Worm (Caenorhabditis elegans): ENCODE data around the gene npp-8.

npp-8 gene

ce11 chrIV:1553195-1553918 lies 42.3 kb downstream of the npp-8 start, which contains the start of gene C34H4.2:
Gene C34H4.2, plus strand, starts transcription at chrIV:1553752.
- TF ChIP-seq nhr-179 (tag; optimal IDR thresholded peaks at IDR 0.05) (no peak), F55B11.4 (tag; optimal IDR thresholded peaks at IDR 0.05; ENCODE audit: borderline replicate concordance, insufficient read depth) (no peak), nhr-80 (tag; optimal IDR thresholded peaks at IDR 0.05) (peak; percentile 46), mes-4 (tag; optimal IDR thresholded peaks at IDR 0.05) (no peak)

ce11 chrIV:1550578-1550977 lies 45.0 kb downstream of the npp-8 start, which contains the start of gene tag-244:
Gene tag-244, plus strand, starts transcription at chrIV:1550878.
- TF ChIP-seq B0035.1 (tag; optimal IDR thresholded peaks at IDR 0.05) (no peak), nfya-1 (tag; optimal IDR thresholded peaks at IDR 0.05; ENCODE audit: borderline replicate concordance, insufficient read depth) (no peak), unc-62 (GFP tag; optimal IDR thresholded peaks at IDR 0.05) (no peak), fkh-3 (tag; optimal IDR thresholded peaks at IDR 0.05) (no peak), nhr-80 (tag; optimal IDR thresholded peaks at IDR 0.05) (peak; percentile 37), hrde-1 (tag; optimal IDR thresholded peaks at IDR 0.05; ENCODE audit: borderline replicate concordance) (no peak)

- TF ChIP-seq F22D6.2 (tag; optimal IDR thresholded peaks at IDR 0.05) (no peak), snpc-4 (GFP tag; optimal IDR thresholded peaks at IDR 0.05) (no peak), snpc-4 (tag; optimal IDR thresholded peaks at IDR 0.05) (no peak), F23B12.7 (tag; optimal IDR thresholded peaks at IDR 0.05; ENCODE audit: insufficient read depth) (no peak), dpl-1 (GFP tag; optimal IDR thresholded peaks at IDR 0.05) (no peak), akir-1 (GFP tag; optimal IDR thresholded peaks at IDR 0.05) (no peak), Y53G8AR.9 (GFP tag; conservative IDR thresholded peaks at IDR 0.05) (no peak), lag-1 (GFP tag; IDR thresholded peaks at IDR 0.05) (no peak), pha-4 (tag; optimal IDR thresholded peaks at IDR 0.05) (no peak)
Observed at ce11 chrIV:1550131-1550530, 45.5 kb downstream of the npp-8 start, which contains the start of gene C34H4.5. Gene C34H4.5, minus strand, starts transcription at chrIV:1550231.

- TF ChIP-seq lin-26 (GFP tag; IDR thresholded peaks at IDR 0.05) (0 out of 2 replicates have a peak, but pooled peaks have one; percentile 36), egl-18 (GFP tag; IDR thresholded peaks at IDR 0.05) (no peak), snpc-3.4 (tag; optimal IDR thresholded peaks at IDR 0.05) (no peak), Y56A3A.18 (GFP tag; IDR thresholded peaks at IDR 0.05) (0 out of 2 replicates have a peak, but pooled peaks have one; percentile 46), egrh-3 (GFP tag; IDR thresholded peaks at IDR 0.05) (peak; percentile 99), him-1 (tag; optimal IDR thresholded peaks at IDR 0.05) (no peak), C17E4.6 (GFP tag; IDR thresholded peaks at IDR 0.05) (no peak), mcd-1 (GFP tag; IDR thresholded peaks at IDR 0.05) (peak; percentile 43; the same call in 1 of the 2 replicates), F57A8.1 (GFP tag; optimal IDR thresholded peaks at IDR 0.05) (no peak), zfh-2 (GFP tag; conservative IDR thresholded peaks at IDR 0.05) (peak; percentile 97), hsf-1 (GFP tag; IDR thresholded peaks at IDR 0.05) (no peak), chd-7 (tag; optimal IDR thresholded peaks at IDR 0.05) (peak; percentile 6)
Observed at ce11 chrIV:1549095-1550093, 46.2 kb downstream of the npp-8 start.
